Worm (Caenorhabditis elegans) whole organism, late embryonic: ENCODE measurements around the gene R10F2.4.
A peak's percentile ranks its signal among the peaks of the same experiment; 100 is the strongest.

Experiments used
- C08G9.2 ChIP-seq: sonication (generic microtip); optimal IDR thresholded peaks from 2 replicates; lab custom pipeline; 2016; ENCODE audit warnings: mild to moderate bottlenecking, missing genetic modification characterization, moderate library complexity, missing compliant biosample characterization
- C38D4.7 ChIP-seq: fragments of 200-800 bp; sonication (Bioruptor generic); optimal IDR thresholded peaks from 2 replicates; lab custom pipeline; 2018; ENCODE audit warnings: mild to moderate bottlenecking, missing genetic modification characterization, moderate library complexity, missing compliant biosample characterization
- K02D7.2 ChIP-seq: sonication (generic microtip); optimal IDR thresholded peaks from 2 replicates; lab custom pipeline; 2017; ENCODE audit warnings: mild to moderate bottlenecking, missing genetic modification characterization, missing compliant biosample characterization
- T23F11.4 ChIP-seq: fragments of 200-800 bp; sonication (Bioruptor generic); optimal IDR thresholded peaks from 2 replicates; lab custom pipeline; 2018; ENCODE audit warnings: mild to moderate bottlenecking, missing genetic modification characterization, missing compliant biosample characterization
- ahr-1 ChIP-seq: sonication (generic microtip); optimal IDR thresholded peaks from 2 replicates; lab custom pipeline; 2016; ENCODE audit warnings: missing genetic modification characterization, missing compliant biosample characterization
- ceh-19 ChIP-seq: fragments of 200-800 bp; sonication (Bioruptor generic); optimal IDR thresholded peaks from 2 replicates; lab custom pipeline; 2018; ENCODE audit warnings: mild to moderate bottlenecking, missing genetic modification characterization, missing compliant biosample characterization
- ceh-2 ChIP-seq: sonication (generic microtip); optimal IDR thresholded peaks from 2 replicates; lab custom pipeline; 2016; ENCODE audit warnings: missing genotype, missing genetic modification characterization, missing compliant biosample characterization
- ceh-34 ChIP-seq: sonication (generic microtip); optimal IDR thresholded peaks from 2 replicates; lab custom pipeline; 2016; ENCODE audit warnings: mild to moderate bottlenecking, missing genetic modification characterization, missing compliant biosample characterization
- ceh-9 ChIP-seq: sonication (generic microtip); optimal IDR thresholded peaks from 2 replicates; lab custom pipeline; 2016; ENCODE audit warnings: mild to moderate bottlenecking, missing genetic modification characterization, inconsistent platforms, missing compliant biosample characterization
- dve-1 ChIP-seq: sonication (generic microtip); optimal IDR thresholded peaks from 2 replicates; lab custom pipeline; 2017; ENCODE audit warnings: antibody characterized with exemption, mild to moderate bottlenecking, missing genetic modification characterization, missing compliant biosample characterization
- elt-2 ChIP-seq: sonication (generic microtip); optimal IDR thresholded peaks from 2 replicates; lab custom pipeline; 2016; ENCODE audit warnings: missing genetic modification reagents, missing genetic modification characterization, missing compliant biosample characterization
- elt-4 ChIP-seq: sonication (generic microtip); optimal IDR thresholded peaks from 2 replicates; lab custom pipeline; 2016; ENCODE audit warnings: missing genetic modification characterization, missing compliant biosample characterization
- eyg-1 ChIP-seq: sonication (generic microtip); optimal IDR thresholded peaks from 2 replicates; lab custom pipeline; 2016; ENCODE audit warnings: missing genotype, missing genetic modification characterization, missing compliant biosample characterization
- fax-1 ChIP-seq: sonication (generic microtip); optimal IDR thresholded peaks from 2 replicates; lab custom pipeline; 2016; ENCODE audit warnings: missing genotype, missing genetic modification characterization, missing compliant biosample characterization
- hlh-6 ChIP-seq: sonication (generic microtip); optimal IDR thresholded peaks from 2 replicates; lab custom pipeline; 2016; ENCODE audit warnings: missing genotype, missing genetic modification characterization, missing compliant biosample characterization
- hlh-8 ChIP-seq: sonication (generic microtip); optimal IDR thresholded peaks from 2 replicates; lab custom pipeline; 2016; ENCODE audit warnings: missing genotype, missing genetic modification characterization, missing compliant biosample characterization
- madf-2 ChIP-seq: sonication (generic microtip); optimal IDR thresholded peaks from 2 replicates; lab custom pipeline; 2017; ENCODE audit warnings: missing genetic modification characterization, missing compliant biosample characterization
- mec-3 ChIP-seq: sonication (generic microtip); optimal IDR thresholded peaks from 2 replicates; lab custom pipeline; 2016; ENCODE audit warnings: borderline replicate concordance, missing genetic modification characterization, missing compliant biosample characterization
- nhr-232 ChIP-seq: sonication (generic microtip); optimal IDR thresholded peaks from 2 replicates; lab custom pipeline; 2016; ENCODE audit warnings: missing genetic modification characterization, missing compliant biosample characterization
- pax-1 ChIP-seq: fragments of 150-350 bp; optimal IDR thresholded peaks from 2 replicates; lab custom pipeline; 2014; ENCODE audit warnings: missing biosample characterization, missing genetic modification characterization
- pros-1 ChIP-seq: fragments of 150-350 bp; optimal IDR thresholded peaks from 2 replicates; lab custom pipeline; 2014; ENCODE audit warnings: missing biosample characterization, missing genetic modification reagents, missing genetic modification characterization
- unc-42 ChIP-seq: sonication (generic microtip); optimal IDR thresholded peaks from 2 replicates; lab custom pipeline; 2016; ENCODE audit warnings: missing genotype, missing genetic modification characterization, missing compliant biosample characterization

The R10F2.4 gene

ce11 chrIII:2871817-2872216 is 51.1 kb downstream of the R10F2.4 start (continued):
- no peak for TF ChIP-seq C08G9.2
- no peak for TF ChIP-seq ceh-2 (tag; lab: Kevin White, UChicago)
- no peak for TF ChIP-seq hlh-6 (tag; lab: Kevin White, UChicago)
- TF ChIP-seq elt-2 (tag; lab: Kevin White, UChicago), result no peak
- TF ChIP-seq T23F11.4 (GFP tag; lab: Kevin White, UChicago), result no peak
- TF ChIP-seq elt-4 (tag; lab: Kevin White, UChicago), result no peak

ce11 chrIII:2870228-2870627 is 52.7 kb downstream of the R10F2.4 start:
- TF ChIP-seq ceh-34 (tag; lab: Kevin White, UChicago), result no peak
- TF ChIP-seq eyg-1 (tag; lab: Kevin White, UChicago), result no peak
- TF ChIP-seq pax-1 (tag; lab: Kevin White, UChicago), result no peak
- no peak for TF ChIP-seq K02D7.2 (tag; lab: Kevin White, UChicago)
- TF ChIP-seq C38D4.7, result no peak
- no peak for TF ChIP-seq ahr-1 (tag; lab: Kevin White, UChicago)
- no peak for TF ChIP-seq ceh-19 (GFP tag; lab: Kevin White, UChicago)
- TF ChIP-seq madf-2 (tag; lab: Kevin White, UChicago), result no peak
- TF ChIP-seq pros-1 (tag; lab: Kevin White, UChicago), result no peak
- no peak for TF ChIP-seq mec-3 (tag; lab: Kevin White, UChicago)
- TF ChIP-seq ceh-9 (tag; lab: Kevin White, UChicago), result no peak
- TF ChIP-seq unc-42 (tag; lab: Kevin White, UChicago), result no peak
- no peak for TF ChIP-seq hlh-6 (tag; lab: Kevin White, UChicago)
- no peak for TF ChIP-seq nhr-232 (tag; lab: Kevin White, UChicago)
- no peak for TF ChIP-seq hlh-8 (tag; lab: Kevin White, UChicago)

DNA sequence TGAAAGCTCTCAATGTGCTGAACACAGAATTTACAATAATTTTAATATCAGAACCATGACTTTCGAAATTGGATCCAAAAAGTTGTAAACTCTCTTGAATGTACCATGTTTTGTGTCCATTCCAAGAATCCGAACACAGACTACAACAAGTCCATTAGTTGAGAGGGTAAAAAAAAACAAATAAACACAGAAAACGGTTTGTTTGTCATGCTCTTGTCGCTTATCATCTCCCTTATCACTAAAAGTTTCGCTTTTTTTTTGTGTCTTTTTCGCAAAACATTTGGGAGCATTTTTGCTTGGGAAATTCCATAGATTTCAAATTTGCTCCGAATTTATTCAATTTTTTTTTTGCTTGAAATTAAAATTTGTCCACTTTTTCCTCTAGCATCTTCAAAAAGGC is 53.4 kb downstream of the R10F2.4 start:
- no peak for TF ChIP-seq nhr-232 (tag; lab: Kevin White, UChicago)
- TF ChIP-seq fax-1, result no peak
- TF ChIP-seq dve-1 (tag; lab: Kevin White, UChicago), result no peak
- TF ChIP-seq elt-2 (tag; lab: Kevin White, UChicago), result peak; percentile 17
- TF ChIP-seq K02D7.2 (tag; lab: Kevin White, UChicago), result no peak
